Fruit fly (Drosophila melanogaster) S2 (cell line): Measurements from ENCODE around the gene CG17292.

ENCODE experiments used
- CG8478 ChIP-seq: fragments of >200 bp; optimal IDR thresholded peaks from 2 replicates; lab custom pipeline; 2018
- CTCF ChIP-seq, 2 experiments: fragments of >200 bp; optimal IDR thresholded peaks; 2 replicates each; lab custom pipeline; 2018

- TF ChIP-seq CG8478 (lab: Kevin White, UChicago) (no peak), CTCF (optimal IDR thresholded peaks at IDR 0.05; lab: Kevin White, UChicago) (no peak)
Measured at dm6 chr2L:8399863-8400598, 29.8 kb downstream of the CG17292 start, which contains the start of gene CG31898.
